Fruit fly (Drosophila melanogaster): Measurements from ENCODE around the gene Prosbeta5R2.

dm6 chr2L:18005481-18005880, 15.3 kb downstream of the Prosbeta5R2 start:
- no peak for TF ChIP-seq CG8089 (GFP tag; optimal IDR thresholded peaks at IDR 0.05)
- no peak for TF ChIP-seq lbe (GFP tag; optimal IDR thresholded peaks at IDR 0.05)
- TF ChIP-seq disco-r (GFP tag; optimal IDR thresholded peaks at IDR 0.05) = no peak
- no peak for TF ChIP-seq CG10654 (GFP tag; optimal IDR thresholded peaks at IDR 0.05)
- no peak for TF ChIP-seq pros (GFP tag; optimal IDR thresholded peaks at IDR 0.05)
- TF ChIP-seq CG8478 (optimal IDR thresholded peaks at IDR 0.05) = no peak
- no peak for TF ChIP-seq CG14667 (GFP tag; IDR thresholded peaks at IDR 0.05)
- TF ChIP-seq Xrp1 (GFP tag; IDR thresholded peaks at IDR 0.05) = no peak
- no peak for TF ChIP-seq row (GFP tag; IDR thresholded peaks at IDR 0.05)
- TF ChIP-seq fru (optimal IDR thresholded peaks at IDR 0.05) = no peak
- no peak for TF ChIP-seq schlank (tag; optimal IDR thresholded peaks at IDR 0.05)
